Fruit fly (Drosophila melanogaster): ENCODE measurements around the gene SNF4Agamma.
A peak's percentile ranks its signal among the peaks of the same experiment; 100 is the strongest.

Gene SNF4Agamma

dm6 chr3R:21097631-21098117, 42.9 kb upstream of the SNF4Agamma start, which contains the start of gene RhoGAP93B (continued):
- peak; percentile 75 for TF ChIP-seq wor (GFP tag; IDR thresholded peaks at IDR 0.05)
- peak; percentile 78 for TF ChIP-seq H2.0 (GFP tag; IDR thresholded peaks at IDR 0.05)
- peak; percentile 91 for TF ChIP-seq al (GFP tag; IDR thresholded peaks at IDR 0.05)
- no peak for TF ChIP-seq gsb-n (tag; optimal IDR thresholded peaks at IDR 0.05)
- TF ChIP-seq nmo (GFP tag; optimal IDR thresholded peaks at IDR 0.05), result peak; percentile 93
- TF ChIP-seq crol (GFP tag; IDR thresholded peaks at IDR 0.05), result peak; percentile 39; the same call in 1 of the 2 replicates
- peak; percentile 69 to 84 for TF ChIP-seq Pdp1 (GFP tag; optimal IDR thresholded peaks at IDR 0.05)
- TF ChIP-seq CG8359 (GFP tag; optimal IDR thresholded peaks at IDR 0.05; ENCODE audit: borderline replicate concordance), result no peak
- peak; percentile 90 for TF ChIP-seq CG9727 (GFP tag; optimal IDR thresholded peaks at IDR 0.05)
- TF ChIP-seq CG12071 (GFP tag; optimal IDR thresholded peaks at IDR 0.05), result no peak
- TF ChIP-seq Camta (GFP tag; optimal IDR thresholded peaks at IDR 0.05), result peak; percentile 76
- TF ChIP-seq pan (optimal IDR thresholded peaks at IDR 0.05), result no peak
- peak in 1 of 2 experiments; percentile 82 for TF ChIP-seq pan (GFP tag; optimal IDR thresholded peaks at IDR 0.05 in 1 of 2, IDR thresholded peaks at IDR 0.05 in 1 of 2)
- peak; percentile 86 for TF ChIP-seq CG1603 (tag; optimal IDR thresholded peaks at IDR 0.05)
- peak; percentile 88 for TF ChIP-seq Dref (GFP tag; IDR thresholded peaks at IDR 0.05)
- TF ChIP-seq CG10654 (GFP tag; optimal IDR thresholded peaks at IDR 0.05), result peak; percentile 82
- peak; percentile 93 for TF ChIP-seq CG7786 (GFP tag; optimal IDR thresholded peaks at IDR 0.05)
- peak; percentile 72 for TF ChIP-seq Atf-2 (GFP tag; optimal IDR thresholded peaks at IDR 0.05)
- no peak for TF ChIP-seq yki (optimal IDR thresholded peaks at IDR 0.05)
- no peak for TF ChIP-seq zf30C (GFP tag; optimal IDR thresholded peaks at IDR 0.05)
- no peak for TF ChIP-seq CG17568 (GFP tag; optimal IDR thresholded peaks at IDR 0.05)
- TF ChIP-seq CG13775 (GFP tag; optimal IDR thresholded peaks at IDR 0.05), result peak; percentile 90
- peak; percentile 60 for TF ChIP-seq gcm (GFP tag; optimal IDR thresholded peaks at IDR 0.05)
- TF ChIP-seq sr (GFP tag; IDR thresholded peaks at IDR 0.05), result no peak
- TF ChIP-seq CG11504 (tag; optimal IDR thresholded peaks at IDR 0.05), result peak; percentile 81
- peak; percentile 91 for TF ChIP-seq aop (GFP tag; IDR thresholded peaks at IDR 0.05)
- peak; percentile 62 for TF ChIP-seq CG10209 (GFP tag; optimal IDR thresholded peaks at IDR 0.05)
- peak; percentile 69 for TF ChIP-seq MESR4 (GFP tag; optimal IDR thresholded peaks at IDR 0.05)
- TF ChIP-seq CG1529 (GFP tag; optimal IDR thresholded peaks at IDR 0.05), result peak; percentile 42
- peak; percentile 92 for TF ChIP-seq CG10959 (GFP tag; IDR thresholded peaks at IDR 0.05)
- TF ChIP-seq hbn (GFP tag; IDR thresholded peaks at IDR 0.05; ENCODE audit: partially characterized antibody), result peak; percentile 100
- TF ChIP-seq gcm2 (GFP tag; optimal IDR thresholded peaks at IDR 0.05), result no peak
- no peak for TF ChIP-seq CG15073 (GFP tag; optimal IDR thresholded peaks at IDR 0.05)
- TF ChIP-seq p53 (GFP tag; optimal IDR thresholded peaks at IDR 0.05), result peak; percentile 56
- TF ChIP-seq Ssrp (tag; optimal IDR thresholded peaks at IDR 0.05), result peak; percentile 76
- no peak; the same call in 1 of the 2 replicates for TF ChIP-seq Poxn (GFP tag; IDR thresholded peaks at IDR 0.05)
- no peak for TF ChIP-seq Trl (optimal IDR thresholded peaks at IDR 0.05)
- peak; percentile 86 for TF ChIP-seq Trl (GFP tag; optimal IDR thresholded peaks at IDR 0.05)
- TF ChIP-seq ase (GFP tag; IDR thresholded peaks at IDR 0.05), result peak; percentile 90
- TF ChIP-seq prd (optimal IDR thresholded peaks at IDR 0.05), result no peak
- peak; percentile 96 for TF ChIP-seq prd (GFP tag; IDR thresholded peaks at IDR 0.05)
- TF ChIP-seq Side (GFP tag; optimal IDR thresholded peaks at IDR 0.05), result peak; percentile 78
- peak; percentile 83 for TF ChIP-seq CG6689 (GFP tag; IDR thresholded peaks at IDR 0.05)
- TF ChIP-seq insv (GFP tag; optimal IDR thresholded peaks at IDR 0.05), result peak in 1 of 2 experiments; percentile 59
- TF ChIP-seq Ets65A (GFP tag), result peak; percentile 99
- peak; percentile 100 for TF ChIP-seq Doc3 (GFP tag; IDR thresholded peaks at IDR 0.05; ENCODE audit: partially characterized antibody)
- TF ChIP-seq CG3407 (GFP tag; optimal IDR thresholded peaks at IDR 0.05), result no peak
- TF ChIP-seq ro (GFP tag; IDR thresholded peaks at IDR 0.05), result peak; percentile 47; the same call in 1 of the 2 replicates
- peak; percentile 83 for TF ChIP-seq CG11398 (GFP tag; optimal IDR thresholded peaks at IDR 0.05)
- TF ChIP-seq CG8281 (tag; optimal IDR thresholded peaks at IDR 0.05), result peak; percentile 26
- peak; percentile 69; the same call in 1 of the 2 replicates for TF ChIP-seq danr (GFP tag; IDR thresholded peaks at IDR 0.05)
- TF ChIP-seq CG34422 (GFP tag; IDR thresholded peaks at IDR 0.05), result peak; percentile 94
